Fruit fly (Drosophila melanogaster): Measurements from ENCODE around the gene CG10565.
A peak's percentile ranks its signal among the peaks of the same experiment; 100 is the strongest.

Gene CG10565

dm6 chr3L:21135850-21136249 is 303 bp downstream of the CG10565 start (continued):
- TF ChIP-seq her (GFP tag; optimal IDR thresholded peaks at IDR 0.05) = peak; percentile 29
- peak in 1 of 2 experiments; percentile 79 for TF ChIP-seq Pdp1 (GFP tag; optimal IDR thresholded peaks at IDR 0.05)
- TF ChIP-seq CG10321 (GFP tag; IDR thresholded peaks at IDR 0.05) = no peak
- no peak for TF ChIP-seq Dbx (GFP tag; IDR thresholded peaks at IDR 0.05)
- peak in 1 of 2 experiments; percentile 60 for TF ChIP-seq crp (GFP tag; optimal IDR thresholded peaks at IDR 0.05)
- TF ChIP-seq CG14014 (GFP tag; IDR thresholded peaks at IDR 0.05) = 0 out of 2 replicates have a peak, but pooled peaks have one; percentile 6
- TF ChIP-seq CG16813 (GFP tag; IDR thresholded peaks at IDR 0.05; ENCODE audit: partially characterized antibody) = peak; percentile 91
- TF ChIP-seq CG4360 (GFP tag; IDR thresholded peaks at IDR 0.05) = no peak
- no peak for TF ChIP-seq CG7786 (GFP tag; optimal IDR thresholded peaks at IDR 0.05)
- TF ChIP-seq lbe (GFP tag; optimal IDR thresholded peaks at IDR 0.05) = no peak
- TF ChIP-seq peb (GFP tag; IDR thresholded peaks at IDR 0.05) = no peak
- TF ChIP-seq ttk (GFP tag; IDR thresholded peaks at IDR 0.05) = no peak
- TF ChIP-seq C15 (GFP tag; IDR thresholded peaks at IDR 0.05) = no peak
- no peak for TF ChIP-seq E2f1 (GFP tag; IDR thresholded peaks at IDR 0.05)
- no peak for TF ChIP-seq ac (GFP tag; optimal IDR thresholded peaks at IDR 0.05)
- TF ChIP-seq dpn (GFP tag; optimal IDR thresholded peaks at IDR 0.05) = peak; percentile 34 to 46
- peak; percentile 73 for TF ChIP-seq CG12659 (GFP tag; optimal IDR thresholded peaks at IDR 0.05)
- no peak for TF ChIP-seq nerfin-1 (tag; optimal IDR thresholded peaks at IDR 0.05)
- no peak for TF ChIP-seq CG12769 (tag; optimal IDR thresholded peaks at IDR 0.05)
- TF ChIP-seq CG16779 (GFP tag; IDR thresholded peaks at IDR 0.05) = no peak
- peak; percentile 49 for TF ChIP-seq row (GFP tag; IDR thresholded peaks at IDR 0.05)
- no peak for TF ChIP-seq tin (GFP tag; optimal IDR thresholded peaks at IDR 0.05)
- peak; percentile 5 for TF ChIP-seq gcm2 (GFP tag; optimal IDR thresholded peaks at IDR 0.05)
- TF ChIP-seq CG12744 (GFP tag; optimal IDR thresholded peaks at IDR 0.05) = no peak
- no peak for TF ChIP-seq Nf-YC (tag; optimal IDR thresholded peaks at IDR 0.05)
- TF ChIP-seq CG33557 (GFP tag; optimal IDR thresholded peaks at IDR 0.05) = no peak
- TF ChIP-seq CG6689 (GFP tag; IDR thresholded peaks at IDR 0.05) = no peak
- peak; percentile 97 for TF ChIP-seq ato (GFP tag; IDR thresholded peaks at IDR 0.05; ENCODE audit: partially characterized antibody)
- no peak for TF ChIP-seq Dfd (GFP tag; optimal IDR thresholded peaks at IDR 0.05)
- TF ChIP-seq lov (optimal IDR thresholded peaks at IDR 0.05) = no peak
- TF ChIP-seq lov (GFP tag; IDR thresholded peaks at IDR 0.05) = no peak
- peak; percentile 83 for TF ChIP-seq CG9797 (GFP tag; optimal IDR thresholded peaks at IDR 0.05)
- no peak for TF ChIP-seq CG3163 (GFP tag; optimal IDR thresholded peaks at IDR 0.05)
- TF ChIP-seq CG9932 (GFP tag; IDR thresholded peaks at IDR 0.05) = peak; percentile 47; the same call in 1 of the 2 replicates
- TF ChIP-seq Fer1 (GFP tag; optimal IDR thresholded peaks at IDR 0.05) = no peak
- no peak for TF ChIP-seq Gsc (GFP tag; IDR thresholded peaks at IDR 0.05)
- TF ChIP-seq MESR4 (GFP tag; optimal IDR thresholded peaks at IDR 0.05) = peak; percentile 96
- TF ChIP-seq ATbp (GFP tag; optimal IDR thresholded peaks at IDR 0.05) = no peak
- TF ChIP-seq Six4 (GFP tag; optimal IDR thresholded peaks at IDR 0.05) = no peak
- TF ChIP-seq CG30403 (GFP tag; optimal IDR thresholded peaks at IDR 0.05) = peak; percentile 31
- TF ChIP-seq tap (tag; optimal IDR thresholded peaks at IDR 0.05) = no peak
- no peak for TF ChIP-seq slp2 (GFP tag; optimal IDR thresholded peaks at IDR 0.05)
- no peak for TF ChIP-seq dati (GFP tag; IDR thresholded peaks at IDR 0.05)
- TF ChIP-seq CG17186 (GFP tag; optimal IDR thresholded peaks at IDR 0.05) = peak; percentile 53
- TF ChIP-seq Lim3 (GFP tag; IDR thresholded peaks at IDR 0.05) = no peak
- peak; percentile 72; the same call in 1 of the 3 replicates for TF ChIP-seq CG34422 (GFP tag; IDR thresholded peaks at IDR 0.05)
- TF ChIP-seq CG10274 (GFP tag; optimal IDR thresholded peaks at IDR 0.05) = no peak
- TF ChIP-seq CG2712 (tag; optimal IDR thresholded peaks at IDR 0.05) = peak; percentile 61
- TF ChIP-seq inv (GFP tag; IDR thresholded peaks at IDR 0.05; ENCODE audit: partially characterized antibody) = peak; percentile 79
- TF ChIP-seq zfh1 (GFP tag; IDR thresholded peaks at IDR 0.05) = 0 out of 3 replicates have a peak, but pooled peaks have one; percentile 11
- no peak for TF ChIP-seq CG16863 (GFP tag; optimal IDR thresholded peaks at IDR 0.05)
- TF ChIP-seq Awh (GFP tag; IDR thresholded peaks at IDR 0.05) = no peak

Measured in whole organism, embryonic.